Fruit fly (Drosophila melanogaster) whole organism, prepupa: ENCODE measurements around the gene Cp36.

Source experiments
- Blimp-1 ChIP-seq: fragments of 200-800 bp; sonication (Bioruptor generic); optimal IDR thresholded peaks from 3 replicates; lab custom pipeline; 2017; ENCODE audit warnings: missing biosample characterization, missing genetic modification characterization, mild to moderate bottlenecking, moderate library complexity, missing genetic modification reagents
- CG10669 ChIP-seq: fragments of 200-800 bp; sonication (Bioruptor generic); optimal IDR thresholded peaks from 3 replicates; lab custom pipeline; 2018; ENCODE audit warnings: missing biosample characterization, mild to moderate bottlenecking, missing genetic modification characterization, moderate library complexity
- CG11294 ChIP-seq: fragments of 200-800 bp; sonication (Bioruptor generic); IDR thresholded peaks from 2 replicates; pipeline ENCODE4 v1.3.6; 2022; ENCODE audit warnings: missing biosample characterization, missing genetic modification characterization
- CG11762 ChIP-seq: fragments of 200-800 bp; sonication (Bioruptor generic); optimal IDR thresholded peaks from 3 replicates; lab custom pipeline; 2016; ENCODE audit warnings: missing biosample characterization, missing genetic modification characterization; ENCODE audit not compliant: insufficient read depth
- CG11902 ChIP-seq: fragments of 200-800 bp; sonication (Bioruptor generic); optimal IDR thresholded peaks from 3 replicates; lab custom pipeline; 2016; ENCODE audit warnings: missing biosample characterization, missing genetic modification characterization
- CG15336 ChIP-seq: fragments of 200-800 bp; sonication (Bioruptor generic); IDR thresholded peaks from 2 replicates; pipeline ENCODE4 v1.3.6; 2022; ENCODE audit warnings: missing biosample characterization, missing genetic modification characterization
- CG3032 ChIP-seq: fragments of 200-800 bp; optimal IDR thresholded peaks from 2 replicates; lab custom pipeline; 2019; ENCODE audit warnings: missing biosample characterization, mild to moderate bottlenecking, missing genetic modification characterization, moderate library complexity
- CG31627 ChIP-seq: fragments of 200-800 bp; sonication (Bioruptor generic); optimal IDR thresholded peaks from 3 replicates; lab custom pipeline; 2016; ENCODE audit warnings: missing biosample characterization, missing genetic modification characterization
- CG32006 ChIP-seq: fragments of 200-800 bp; sonication (Bioruptor generic); optimal IDR thresholded peaks from 3 replicates; lab custom pipeline; 2017; ENCODE audit warnings: missing biosample characterization, mild to moderate bottlenecking, missing genetic modification characterization
- CG6163 ChIP-seq: fragments of 200-800 bp; sonication (Bioruptor generic); IDR thresholded peaks from 3 replicates; pipeline ENCODE4 v1.3.6; 2022; ENCODE audit warnings: missing biosample characterization, missing genetic modification characterization
- CG6808 ChIP-seq: fragments of 200-800 bp; sonication (Bioruptor generic); optimal IDR thresholded peaks from 3 replicates; lab custom pipeline; 2017; ENCODE audit warnings: missing biosample characterization, missing genetic modification characterization, mild to moderate bottlenecking, moderate library complexity, missing genetic modification reagents
- CG8632 ChIP-seq: fragments of 200-800 bp; sonication (Bioruptor generic); optimal IDR thresholded peaks from 3 replicates; lab custom pipeline; 2016; ENCODE audit warnings: missing biosample characterization, missing genetic modification characterization
- CG9139 ChIP-seq: fragments of 200-800 bp; sonication (Bioruptor generic); optimal IDR thresholded peaks from 3 replicates; lab custom pipeline; 2017; ENCODE audit warnings: missing biosample characterization, mild to moderate bottlenecking, missing genetic modification characterization
- Eip75B ChIP-seq: fragments of 200-800 bp; sonication (Bioruptor generic); optimal IDR thresholded peaks from 3 replicates; lab custom pipeline; 2016; ENCODE audit warnings: missing biosample characterization, missing genetic modification characterization
- Eip78C ChIP-seq: fragments of 200-800 bp; sonication (Bioruptor generic); peaks from one replicate; lab custom pipeline; 2016; ENCODE audit warnings: missing biosample characterization, missing genetic modification characterization
- Eip93F ChIP-seq: fragments of 200-800 bp; sonication (Bioruptor generic); optimal IDR thresholded peaks from 2 replicates; lab custom pipeline; 2016; ENCODE audit warnings: missing biosample characterization, mild to moderate bottlenecking, missing genetic modification characterization
- Ets21C ChIP-seq: fragments of 200-800 bp; sonication (Bioruptor generic); optimal IDR thresholded peaks from 3 replicates; lab custom pipeline; 2016; ENCODE audit warnings: missing biosample characterization, missing genetic modification characterization
- Hr39 ChIP-seq: fragments of 200-800 bp; sonication (Bioruptor generic); optimal IDR thresholded peaks from 2 replicates; lab custom pipeline; 2016; ENCODE audit warnings: missing biosample characterization, missing genetic modification characterization
- Hr4 ChIP-seq: fragments of 200-800 bp; sonication (Bioruptor generic); optimal IDR thresholded peaks from 3 replicates; lab custom pipeline; 2016; ENCODE audit warnings: missing biosample characterization, missing genetic modification characterization
- Lpt ChIP-seq: fragments of 200-800 bp; sonication (Bioruptor generic); optimal IDR thresholded peaks from 3 replicates; lab custom pipeline; 2016; ENCODE audit warnings: missing biosample characterization, missing genetic modification characterization
- Met ChIP-seq: fragments of 200-800 bp; sonication (Bioruptor generic); optimal IDR thresholded peaks from 3 replicates; lab custom pipeline; 2016; ENCODE audit warnings: missing biosample characterization, missing genetic modification characterization
- Sox102F ChIP-seq: fragments of 200-800 bp; sonication (Bioruptor generic); optimal IDR thresholded peaks from 2 replicates; lab custom pipeline; 2016; ENCODE audit warnings: missing biosample characterization, mild to moderate bottlenecking, missing genetic modification characterization
- acj6 ChIP-seq: fragments of 200-800 bp; sonication (Bioruptor generic); optimal IDR thresholded peaks from 3 replicates; lab custom pipeline; 2016; ENCODE audit warnings: missing biosample characterization, missing genetic modification characterization
- cyc ChIP-seq: fragments of 200-800 bp; sonication (Bioruptor generic); optimal IDR thresholded peaks from 3 replicates; lab custom pipeline; 2016; ENCODE audit warnings: missing biosample characterization, missing genetic modification characterization
- dsx ChIP-seq: fragments of 200-800 bp; optimal IDR thresholded peaks from 3 replicates; lab custom pipeline; 2019; ENCODE audit warnings: missing biosample characterization, mild to moderate bottlenecking, missing genetic modification characterization, moderate library complexity; ENCODE audit not compliant: poor library complexity, severe bottlenecking
- esn ChIP-seq: fragments of 200-800 bp; sonication (Bioruptor generic); optimal IDR thresholded peaks from 2 replicates; lab custom pipeline; 2016; ENCODE audit warnings: missing biosample characterization, mild to moderate bottlenecking, missing genetic modification characterization, moderate library complexity
- fkh ChIP-seq: fragments of 200-800 bp; sonication (Bioruptor generic); optimal IDR thresholded peaks from 3 replicates; lab custom pipeline; 2017; ENCODE audit warnings: missing biosample characterization, mild to moderate bottlenecking, missing genetic modification characterization, moderate library complexity
- lz ChIP-seq: fragments of 200-800 bp; sonication (Bioruptor generic); optimal IDR thresholded peaks from 3 replicates; lab custom pipeline; 2016; ENCODE audit warnings: missing biosample characterization, missing genetic modification characterization
- net ChIP-seq: fragments of 200-800 bp; sonication (Bioruptor generic); optimal IDR thresholded peaks from 3 replicates; lab custom pipeline; 2016; ENCODE audit warnings: missing biosample characterization, missing genetic modification characterization
- pdm3 ChIP-seq: fragments of 200-800 bp; sonication (Bioruptor generic); optimal IDR thresholded peaks from 3 replicates; lab custom pipeline; 2016; ENCODE audit warnings: missing biosample characterization, missing genetic modification characterization
- ss ChIP-seq, 2 experiments: fragments of 200-800 bp; sonication (Bioruptor generic); optimal IDR thresholded peaks; 2 replicates in 1 of 2; 3 replicates in 1 of 2; lab custom pipeline; 2017 to 2018; ENCODE audit warnings: mild to moderate bottlenecking in 2 of 2, missing biosample characterization in 2 of 2, missing genetic modification characterization in 2 of 2, moderate library complexity in 1 of 2
- svp ChIP-seq: fragments of 200-800 bp; sonication (Bioruptor generic); peaks from one replicate; lab custom pipeline; 2016; ENCODE audit warnings: missing biosample characterization, missing genetic modification characterization
- topi ChIP-seq: fragments of 200-800 bp; sonication (Bioruptor generic); optimal IDR thresholded peaks from 3 replicates; lab custom pipeline; 2016; ENCODE audit warnings: missing biosample characterization, missing genetic modification characterization
- vri ChIP-seq: fragments of 200-800 bp; sonication (Bioruptor generic); optimal IDR thresholded peaks from 3 replicates; lab custom pipeline; 2016; ENCODE audit warnings: missing biosample characterization, mild to moderate bottlenecking, missing genetic modification characterization

The Cp36 gene

dm6 chrX:8489048-8489447 is 9.9 kb downstream of the Cp36 start, which contains the start of gene CG33181:
Gene CG33181, plus strand, starts transcription at chrX:8489348.
- TF ChIP-seq CG11294 (GFP tag; lab: Robert Waterston, UW) (no peak), vri (no peak), net (GFP tag; lab: Kevin White, UChicago) (no peak), Blimp-1 (GFP tag; lab: Kevin White, UChicago) (no peak)

- TF ChIP-seq Lpt (GFP tag; lab: Kevin White, UChicago) (no peak), net (GFP tag; lab: Kevin White, UChicago) (no peak), ss (GFP tag; optimal IDR thresholded peaks at IDR 0.05; lab: Kevin White, UChicago) (no peak)
These were observed 10.4 kb downstream of the Cp36 start, which contains the start of gene otu for dm6 chrX:8489485-8489970. Gene otu, minus strand, starts transcription at chrX:8489535.

- TF ChIP-seq Eip78C (GFP tag; lab: Kevin White, UChicago) = peak; percentile 47
- TF ChIP-seq pdm3 = no peak
- TF ChIP-seq vri = peak; percentile 3
- no peak for TF ChIP-seq CG11902 (GFP tag; lab: Kevin White, UChicago)
These were observed 11.3 kb downstream of the Cp36 start for dm6 chrX:8490291-8490975.

DNA sequence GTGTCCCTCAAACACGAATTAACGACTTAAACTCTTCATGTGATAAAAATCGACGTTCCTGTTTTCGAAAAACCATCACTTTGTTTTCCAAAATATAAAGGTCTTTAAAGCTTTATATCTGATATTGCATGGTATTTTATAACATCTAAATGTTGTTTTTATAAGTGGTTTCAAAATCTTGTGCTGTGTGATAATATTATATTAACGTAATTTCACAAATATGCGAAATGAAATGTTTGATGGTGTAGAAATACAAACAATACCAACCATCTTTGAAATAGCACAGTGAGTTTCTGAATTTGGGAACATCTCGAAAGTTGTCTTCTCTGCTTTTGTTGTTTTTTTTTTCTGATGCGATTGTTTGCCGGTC is 11.8 kb downstream of the Cp36 start:
- TF ChIP-seq Eip75B (GFP tag; lab: Kevin White, UChicago) (peak; percentile 29), CG9139 (GFP tag; lab: Kevin White, UChicago) (no peak), CG6163 (GFP tag; lab: Robert Waterston, UW) (no peak), CG10669 (GFP tag; lab: Kevin White, UChicago) (peak; percentile 97), ss (GFP tag; optimal IDR thresholded peaks at IDR 0.05; lab: Kevin White, UChicago) (no peak), CG11762 (GFP tag; lab: Kevin White, UChicago) (no peak), pdm3 (no peak), Hr39 (GFP tag; lab: Kevin White, UChicago) (peak; percentile 20), esn (GFP tag; lab: Kevin White, UChicago) (peak; percentile 24), Ets21C (GFP tag; lab: Kevin White, UChicago) (peak; percentile 42), Met (GFP tag; lab: Kevin White, UChicago) (peak; percentile 49), CG8632 (GFP tag; lab: Kevin White, UChicago) (no peak), dsx (GFP tag; lab: Kevin White, UChicago) (no peak), CG3032 (tag; lab: Kevin White, UChicago) (peak; percentile 5), CG31627 (GFP tag; lab: Kevin White, UChicago) (peak; percentile 29), CG32006 (GFP tag; lab: Kevin White, UChicago) (no peak), CG6808 (GFP tag; lab: Kevin White, UChicago) (peak; percentile 26), acj6 (GFP tag; lab: Kevin White, UChicago) (peak; percentile 23), CG11902 (GFP tag; lab: Kevin White, UChicago) (peak; percentile 12), svp (GFP tag; lab: Kevin White, UChicago) (peak; percentile 70), lz (GFP tag; lab: Kevin White, UChicago) (peak; percentile 27), Sox102F (GFP tag; lab: Kevin White, UChicago) (peak; percentile 17), topi (peak; percentile 42), Hr4 (GFP tag; lab: Kevin White, UChicago) (peak; percentile 30), fkh (GFP tag; lab: Kevin White, UChicago) (no peak), CG15336 (GFP tag; lab: Robert Waterston, UW) (peak; percentile 7; the same call in 1 of the 2 replicates), Eip78C (GFP tag; lab: Kevin White, UChicago) (peak; percentile 87), cyc (GFP tag; lab: Kevin White, UChicago) (peak; percentile 28), Eip93F (GFP tag; lab: Kevin White, UChicago) (no peak)
- TF ChIP-seq, all 60 proteins: peak for 19
